Fruit fly (Drosophila melanogaster): ENCODE results near the gene CG5567.

- no peak for TF ChIP-seq CG8478 (optimal IDR thresholded peaks at IDR 0.05)
- TF ChIP-seq CTCF (optimal IDR thresholded peaks at IDR 0.05) = no peak
These were observed 25.5 kb downstream of the CG5567 start, which contains the start of gene Ir75a for dm6 chr3L:17817821-17818220.
